Worm (Caenorhabditis elegans): ENCODE results near the gene C53C11.1.

ce11 chrX:17369514-17369913 lies 28.9 kb downstream of the C53C11.1 start:
- no peak for TF ChIP-seq ama-1 (optimal IDR thresholded peaks at IDR 0.05)
- TF ChIP-seq unc-86 (tag; optimal IDR thresholded peaks at IDR 0.05) = no peak
- TF ChIP-seq fkh-10 (GFP tag; optimal IDR thresholded peaks at IDR 0.05) = no peak
- TF ChIP-seq K02D7.2 (tag; optimal IDR thresholded peaks at IDR 0.05) = no peak
- TF ChIP-seq ceh-14 (tag; optimal IDR thresholded peaks at IDR 0.05) = no peak
- peak; percentile 20 for TF ChIP-seq tbx-2 (tag; optimal IDR thresholded peaks at IDR 0.05)
- TF ChIP-seq ceh-18 (tag; optimal IDR thresholded peaks at IDR 0.05) = no peak
- TF ChIP-seq ref-2 (tag; optimal IDR thresholded peaks at IDR 0.05) = no peak
- no peak for TF ChIP-seq nhr-11 (tag; optimal IDR thresholded peaks at IDR 0.05)
- no peak for TF ChIP-seq pax-1 (tag; optimal IDR thresholded peaks at IDR 0.05)

Measured in whole organism, late embryonic.